Worm (Caenorhabditis elegans): Measurements from ENCODE around the gene abts-4.

abts-4 gene

DNA sequence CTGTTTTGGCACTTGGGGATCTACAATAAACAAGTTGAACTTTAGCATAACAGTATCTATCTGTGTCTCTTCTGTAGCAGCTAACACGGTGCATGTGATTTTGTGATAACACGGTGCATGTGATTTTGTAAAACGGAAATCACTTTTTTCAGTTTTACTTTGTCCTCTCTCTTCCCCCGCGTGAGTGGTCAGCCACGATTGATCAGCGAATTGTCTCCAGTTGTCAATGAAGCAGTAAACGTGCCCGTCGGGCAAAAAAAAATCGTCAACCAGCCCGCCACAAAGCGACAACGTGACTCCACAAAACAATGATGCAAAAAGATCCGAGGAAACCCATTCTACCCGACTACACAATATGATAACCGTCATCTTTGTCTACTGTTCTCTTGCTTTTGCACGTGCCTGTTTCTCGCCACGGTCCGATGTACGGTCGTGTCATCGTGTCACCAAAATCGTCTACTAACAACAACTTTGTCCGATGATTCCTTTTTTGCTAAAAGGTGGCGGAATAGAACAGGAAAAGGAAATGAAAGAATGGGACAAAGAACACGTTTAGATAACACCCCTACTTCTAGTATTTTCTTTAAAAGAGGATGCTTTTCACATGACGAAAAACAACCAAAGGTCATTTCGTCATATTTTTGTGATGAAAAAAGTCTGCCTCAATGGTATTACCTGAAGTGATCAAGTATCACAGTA, 12.3 kb downstream of the abts-4 start:
- TF ChIP-seq ceh-16 (tag; optimal IDR thresholded peaks at IDR 0.05): no peak
- TF ChIP-seq alr-1 (tag; optimal IDR thresholded peaks at IDR 0.05): no peak
- peak; percentile 92 for TF ChIP-seq nhr-25 (tag; optimal IDR thresholded peaks at IDR 0.05)
- peak in 1 of 2 experiments; percentile 53 for TF ChIP-seq lsy-2 (tag; optimal IDR thresholded peaks at IDR 0.05)
- peak; percentile 97 for TF ChIP-seq nhr-129 (tag; optimal IDR thresholded peaks at IDR 0.05)
- TF ChIP-seq mdl-1 (tag; optimal IDR thresholded peaks at IDR 0.05): peak; percentile 98 to 99
- TF ChIP-seq Y55F3AM.14 (GFP tag; optimal IDR thresholded peaks at IDR 0.05): peak; percentile 75
- no peak for TF ChIP-seq mab-5 (tag; optimal IDR thresholded peaks at IDR 0.05)
- TF ChIP-seq nhr-6 (tag; optimal IDR thresholded peaks at IDR 0.05): peak; percentile 30
- peak; percentile 26 for TF ChIP-seq sem-4 (tag; optimal IDR thresholded peaks at IDR 0.05)
- no peak for TF ChIP-seq unc-62 (GFP tag; optimal IDR thresholded peaks at IDR 0.05)
- no peak for TF ChIP-seq nhr-23 (tag; optimal IDR thresholded peaks at IDR 0.05)
- no peak for TF ChIP-seq nhr-237 (tag; optimal IDR thresholded peaks at IDR 0.05)
- TF ChIP-seq lin-13 (GFP tag; optimal IDR thresholded peaks at IDR 0.05): no peak
- TF ChIP-seq sma-3 (GFP tag; optimal IDR thresholded peaks at IDR 0.05): peak; percentile 96
- TF ChIP-seq crh-2 (tag; optimal IDR thresholded peaks at IDR 0.05): peak; percentile 47
- peak; percentile 7 for TF ChIP-seq fos-1 (tag; optimal IDR thresholded peaks at IDR 0.05)
- TF ChIP-seq nhr-21 (tag; optimal IDR thresholded peaks at IDR 0.05): peak; percentile 97
- peak; percentile 14 for TF ChIP-seq egl-27 (tag; optimal IDR thresholded peaks at IDR 0.05)
- peak; percentile 20 for TF ChIP-seq ztf-4 (tag; optimal IDR thresholded peaks at IDR 0.05)
- peak; percentile 83 for TF ChIP-seq sma-9 (GFP tag; optimal IDR thresholded peaks at IDR 0.05)
- no peak for TF ChIP-seq sma-9 (tag; optimal IDR thresholded peaks at IDR 0.05)
- peak; percentile 66 for TF ChIP-seq blmp-1 (tag; optimal IDR thresholded peaks at IDR 0.05; ENCODE audit: insufficient read depth)
- peak; percentile 61 for TF ChIP-seq gmeb-1 (tag; optimal IDR thresholded peaks at IDR 0.05)
- TF ChIP-seq elt-1 (tag; optimal IDR thresholded peaks at IDR 0.05): no peak
- no peak for TF ChIP-seq lin-11 (tag; optimal IDR thresholded peaks at IDR 0.05)
- peak; percentile 83 for TF ChIP-seq F13H6.1 (tag; optimal IDR thresholded peaks at IDR 0.05)

DNA sequence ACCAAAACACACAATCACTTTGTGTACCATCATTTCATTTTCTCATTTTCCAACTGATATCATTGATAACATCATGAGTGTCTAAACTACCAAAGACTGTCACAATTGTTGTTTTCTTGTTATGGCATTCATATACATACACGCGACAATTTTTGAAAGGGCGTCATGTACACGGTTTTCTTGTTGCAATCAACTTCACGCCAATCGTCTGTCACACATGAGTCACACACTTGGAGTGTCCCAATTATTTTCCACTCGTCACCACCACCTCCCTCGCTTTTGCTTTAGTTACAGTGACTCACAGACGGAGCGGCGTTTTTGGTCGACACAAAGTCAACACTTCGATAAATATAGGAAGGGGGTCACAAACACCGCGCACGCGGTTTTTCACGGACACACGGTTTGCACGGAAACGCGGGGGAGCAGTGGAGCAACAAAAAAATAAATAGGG, 13.6 kb downstream of the abts-4 start:
- TF ChIP-seq nhr-237 (tag; optimal IDR thresholded peaks at IDR 0.05) (no peak), nhr-77 (tag; optimal IDR thresholded peaks at IDR 0.05) (no peak), peb-1 (tag; optimal IDR thresholded peaks at IDR 0.05) (no peak), C34F6.9 (tag; optimal IDR thresholded peaks at IDR 0.05) (no peak), Y55F3AM.14 (GFP tag; optimal IDR thresholded peaks at IDR 0.05) (no peak), sma-9 (GFP tag; optimal IDR thresholded peaks at IDR 0.05) (peak; percentile 71), sma-9 (tag; optimal IDR thresholded peaks at IDR 0.05) (no peak), nhr-12 (tag; optimal IDR thresholded peaks at IDR 0.05) (no peak), ceh-16 (tag; optimal IDR thresholded peaks at IDR 0.05) (no peak), dmd-4 (tag; optimal IDR thresholded peaks at IDR 0.05) (no peak), lin-13 (GFP tag; optimal IDR thresholded peaks at IDR 0.05) (no peak), nhr-11 (tag; optimal IDR thresholded peaks at IDR 0.05) (no peak), skn-1 (tag; optimal IDR thresholded peaks at IDR 0.05) (no peak), crh-2 (tag; optimal IDR thresholded peaks at IDR 0.05) (peak; percentile 50), ceh-82 (tag; optimal IDR thresholded peaks at IDR 0.05) (no peak), lin-11 (tag; optimal IDR thresholded peaks at IDR 0.05) (no peak), nhr-6 (tag; optimal IDR thresholded peaks at IDR 0.05) (no peak), egl-27 (tag; optimal IDR thresholded peaks at IDR 0.05) (no peak), ztf-11 (tag; optimal IDR thresholded peaks at IDR 0.05) (no peak), F13H6.1 (tag; optimal IDR thresholded peaks at IDR 0.05) (peak; percentile 55), unc-62 (GFP tag; optimal IDR thresholded peaks at IDR 0.05) (no peak), lin-39 (tag; optimal IDR thresholded peaks at IDR 0.05) (no peak), ZK546.5 (tag; optimal IDR thresholded peaks at IDR 0.05) (no peak), elt-1 (tag; optimal IDR thresholded peaks at IDR 0.05) (no peak), nhr-129 (tag; optimal IDR thresholded peaks at IDR 0.05) (peak; percentile 78), alr-1 (tag; optimal IDR thresholded peaks at IDR 0.05) (no peak), nhr-25 (tag; optimal IDR thresholded peaks at IDR 0.05) (no peak), mdl-1 (tag; optimal IDR thresholded peaks at IDR 0.05) (peak; percentile 76 to 83), lsy-2 (tag; optimal IDR thresholded peaks at IDR 0.05) (peak in 1 of 2 experiments; percentile 20), ztf-1 (GFP tag; conservative IDR thresholded peaks at IDR 0.05) (no peak), ztf-4 (tag; optimal IDR thresholded peaks at IDR 0.05) (no peak), nhr-10 (tag; optimal IDR thresholded peaks at IDR 0.05) (no peak), gmeb-1 (tag; optimal IDR thresholded peaks at IDR 0.05) (peak; percentile 8), fos-1 (tag; optimal IDR thresholded peaks at IDR 0.05) (peak; percentile 79), sem-4 (tag; optimal IDR thresholded peaks at IDR 0.05) (no peak), sma-3 (GFP tag; optimal IDR thresholded peaks at IDR 0.05) (peak; percentile 87), nhr-23 (tag; optimal IDR thresholded peaks at IDR 0.05) (no peak), ama-1 (optimal IDR thresholded peaks at IDR 0.05) (no peak), snpc-4 (tag; optimal IDR thresholded peaks at IDR 0.05) (no peak), unc-39 (tag; optimal IDR thresholded peaks at IDR 0.05) (no peak), unc-55 (GFP tag; optimal IDR thresholded peaks at IDR 0.05) (no peak), nhr-21 (tag; optimal IDR thresholded peaks at IDR 0.05) (peak; percentile 23), R02D3.7 (tag; optimal IDR thresholded peaks at IDR 0.05) (no peak), mab-5 (tag; optimal IDR thresholded peaks at IDR 0.05) (no peak), blmp-1 (tag; optimal IDR thresholded peaks at IDR 0.05; ENCODE audit: insufficient read depth) (peak; percentile 0), zag-1 (tag; optimal IDR thresholded peaks at IDR 0.05) (no peak), mbf-1 (tag; optimal IDR thresholded peaks at IDR 0.05) (no peak)

Measured in whole organism, L2 larva.